Fruit fly (Drosophila melanogaster) whole organism, wandering third instar larva: ENCODE measurements around the gene bbg.

Experiments used
- Abd-B ChIP-seq: fragments of >200 bp; optimal IDR thresholded peaks from 2 replicates; lab custom pipeline; 2017; ENCODE audit warnings: missing biosample characterization, missing genetic modification characterization
- CG32264 ChIP-seq: fragments of 200-800 bp; sonication (Bioruptor generic); optimal IDR thresholded peaks from 2 replicates; lab custom pipeline; 2016; ENCODE audit warnings: missing biosample characterization, missing genetic modification characterization
- CG9705 ChIP-seq: fragments of 200-800 bp; sonication (Bioruptor generic); optimal IDR thresholded peaks from 2 replicates; lab custom pipeline; 2018; ENCODE audit warnings: missing biosample characterization, mild to moderate bottlenecking, missing genetic modification characterization
- CrebA ChIP-seq: fragments of 200-800 bp; sonication (Bioruptor generic); optimal IDR thresholded peaks from 2 replicates; lab custom pipeline; 2016; ENCODE audit warnings: missing biosample characterization, mild to moderate bottlenecking, missing genetic modification characterization, borderline replicate concordance
- Dfd ChIP-seq: fragments of >200 bp; optimal IDR thresholded peaks from 2 replicates; lab custom pipeline; 2017; ENCODE audit warnings: missing biosample characterization, missing genetic modification characterization
- Dif ChIP-seq: fragments of 200-275, 200-300 bp; sonication (Bioruptor generic); optimal IDR thresholded peaks from 2 replicates; lab custom pipeline; 2018; ENCODE audit warnings: missing biosample characterization, missing genetic modification characterization; ENCODE audit not compliant: partially characterized antibody
- GATAd ChIP-seq: sonication (Bioruptor generic); optimal IDR thresholded peaks from 2 replicates; lab custom pipeline; 2016; ENCODE audit warnings: missing biosample characterization, missing genetic modification characterization
- HLH106 ChIP-seq: fragments of 200-800 bp; optimal IDR thresholded peaks from 3 replicates; lab custom pipeline; 2019; ENCODE audit warnings: missing biosample characterization, mild to moderate bottlenecking, missing genetic modification characterization, moderate library complexity
- Hnf4 ChIP-seq: fragments of 200-800 bp; sonication (Bioruptor generic); optimal IDR thresholded peaks from 2 replicates; lab custom pipeline; 2016; ENCODE audit warnings: missing biosample characterization, mild to moderate bottlenecking, missing genetic modification characterization
- Hr78 ChIP-seq: fragments of >200 bp; optimal IDR thresholded peaks from 2 replicates; lab custom pipeline; 2017; ENCODE audit warnings: missing biosample characterization, missing genetic modification characterization
- Hr83 ChIP-seq: fragments of 200-300 bp; sonication (Bioruptor generic); optimal IDR thresholded peaks from 2 replicates; lab custom pipeline; 2016; ENCODE audit warnings: missing biosample characterization, mild to moderate bottlenecking, missing genetic modification characterization, moderate library complexity; ENCODE audit not compliant: poor library complexity, severe bottlenecking
- Jra ChIP-seq: sonication (Bioruptor generic); optimal IDR thresholded peaks from 2 replicates; lab custom pipeline; 2016; ENCODE audit warnings: missing biosample characterization, missing genetic modification characterization
- Mio ChIP-seq: sonication (Bioruptor generic); optimal IDR thresholded peaks from 2 replicates; lab custom pipeline; 2016; ENCODE audit warnings: missing biosample characterization, missing genetic modification characterization
- Myc ChIP-seq: fragments of >200 bp; optimal IDR thresholded peaks from 2 replicates; lab custom pipeline; 2017
- N ChIP-seq: fragments of >200 bp; optimal IDR thresholded peaks from 2 replicates; lab custom pipeline; 2018; ENCODE audit warnings: missing biosample characterization, missing external identifiers, missing genetic modification characterization
- OdsH ChIP-seq: fragments of 200-800 bp; sonication (Bioruptor generic); optimal IDR thresholded peaks from 2 replicates; lab custom pipeline; 2016; ENCODE audit warnings: missing biosample characterization, mild to moderate bottlenecking, missing genetic modification characterization
- Rel ChIP-seq, 2 experiments: fragments of 200-800 bp; sonication (Bioruptor generic) in 1 of 2; optimal IDR thresholded peaks; 2 replicates in 1 of 2; 3 replicates in 1 of 2; lab custom pipeline; 2016 to 2019; ENCODE audit warnings: mild to moderate bottlenecking in 2 of 2, missing biosample characterization in 2 of 2, missing genetic modification characterization in 2 of 2, moderate library complexity in 1 of 2
- Sp1 ChIP-seq: fragments of 200-800 bp; sonication (Bioruptor generic); optimal IDR thresholded peaks from 3 replicates; lab custom pipeline; 2019; ENCODE audit warnings: missing biosample characterization, mild to moderate bottlenecking, missing genetic modification characterization, moderate library complexity
- Vsx2 ChIP-seq: fragments of 200-300, 225-300 bp; sonication (Bioruptor generic); optimal IDR thresholded peaks from 2 replicates; lab custom pipeline; 2018; ENCODE audit warnings: missing biosample characterization, missing genetic modification characterization; ENCODE audit not compliant: partially characterized antibody
- br ChIP-seq: fragments of 200-800 bp; sonication (Bioruptor generic); optimal IDR thresholded peaks from 2 replicates; lab custom pipeline; 2016; ENCODE audit warnings: missing biosample characterization, missing genetic modification characterization
- brk ChIP-seq: fragments of 200-800 bp; sonication (Bioruptor generic); optimal IDR thresholded peaks from 2 replicates; lab custom pipeline; 2016; ENCODE audit warnings: missing biosample characterization, mild to moderate bottlenecking, missing genetic modification characterization
- dl ChIP-seq, 2 experiments: fragments of 175-275, 200-275 bp in 1 of 2; fragments of 200-275 bp in 1 of 2; sonication (Bioruptor generic); optimal IDR thresholded peaks; lab custom pipeline; 2018; ENCODE audit warnings: mild to moderate bottlenecking in 2 of 2, missing biosample characterization in 2 of 2, missing genetic modification characterization in 2 of 2, moderate library complexity in 2 of 2; ENCODE audit not compliant: partially characterized antibody in 2 of 2, insufficient read depth in 1 of 2
- dmrt93B ChIP-seq: fragments of 200-800 bp; sonication (Bioruptor generic); optimal IDR thresholded peaks from 2 replicates; lab custom pipeline; 2018; ENCODE audit warnings: missing biosample characterization, mild to moderate bottlenecking, missing genetic modification characterization
- dsf ChIP-seq: sonication (Bioruptor generic); optimal IDR thresholded peaks from 2 replicates; lab custom pipeline; 2016; ENCODE audit warnings: missing biosample characterization, missing genetic modification characterization, borderline replicate concordance
- ey ChIP-seq: fragments of 200-800 bp; sonication (Bioruptor generic); optimal IDR thresholded peaks from 2 replicates; lab custom pipeline; 2016; ENCODE audit warnings: missing biosample characterization, missing genetic modification characterization
- foxo ChIP-seq, 2 experiments: fragments of 200-800 bp; sonication (Bioruptor generic); optimal IDR thresholded peaks; 2 replicates in 1 of 2; 3 replicates in 1 of 2; lab custom pipeline; 2016 to 2017; ENCODE audit warnings: missing biosample characterization in 2 of 2, missing genetic modification characterization in 2 of 2
- fru ChIP-seq: fragments of 200-800 bp; sonication (Bioruptor generic); optimal IDR thresholded peaks from 3 replicates; lab custom pipeline; 2016; ENCODE audit warnings: missing biosample characterization, mild to moderate bottlenecking, missing genetic modification characterization
- h ChIP-seq: fragments of 200-800 bp; sonication (Bioruptor generic); optimal IDR thresholded peaks from 3 replicates; lab custom pipeline; 2016; ENCODE audit warnings: missing biosample characterization, mild to moderate bottlenecking, missing genetic modification characterization
- jim ChIP-seq: fragments of 175-275, 200-325 bp; sonication (Bioruptor generic); optimal IDR thresholded peaks from 2 replicates; lab custom pipeline; 2016; ENCODE audit warnings: missing biosample characterization, mild to moderate bottlenecking, missing genetic modification characterization
- lola ChIP-seq: fragments of >200 bp; optimal IDR thresholded peaks from 2 replicates; lab custom pipeline; 2017; ENCODE audit warnings: missing biosample characterization, missing genetic modification characterization
- pan ChIP-seq: fragments of >200 bp; optimal IDR thresholded peaks from 2 replicates; lab custom pipeline; 2017
- psq ChIP-seq: fragments of 200-800 bp; sonication (Bioruptor generic); optimal IDR thresholded peaks from 3 replicates; lab custom pipeline; 2017; ENCODE audit warnings: missing biosample characterization, mild to moderate bottlenecking, missing genetic modification characterization, moderate library complexity
- rgr ChIP-seq: fragments of 200-800 bp; sonication (Bioruptor generic); optimal IDR thresholded peaks from 3 replicates; lab custom pipeline; 2016; ENCODE audit warnings: missing biosample characterization, mild to moderate bottlenecking, missing genetic modification characterization
- sage ChIP-seq: fragments of 200-800 bp; sonication (Bioruptor generic); optimal IDR thresholded peaks from 2 replicates; lab custom pipeline; 2016; ENCODE audit warnings: missing biosample characterization, mild to moderate bottlenecking, missing genetic modification characterization
- sv ChIP-seq: fragments of 200-800 bp; sonication (Bioruptor generic); optimal IDR thresholded peaks from 3 replicates; lab custom pipeline; 2016; ENCODE audit warnings: missing biosample characterization, missing genetic modification characterization
- tai ChIP-seq: sonication (Bioruptor generic); optimal IDR thresholded peaks from 2 replicates; lab custom pipeline; 2016; ENCODE audit warnings: missing biosample characterization, missing genetic modification characterization
- usp ChIP-seq: fragments of >200 bp; optimal IDR thresholded peaks from 2 replicates; lab custom pipeline; 2017; ENCODE audit warnings: missing biosample characterization, missing genetic modification characterization
- woc ChIP-seq: sonication (Bioruptor generic); optimal IDR thresholded peaks from 2 replicates; lab custom pipeline; 2016; ENCODE audit warnings: missing biosample characterization, mild to moderate bottlenecking, missing genetic modification characterization

bbg gene

DNA sequence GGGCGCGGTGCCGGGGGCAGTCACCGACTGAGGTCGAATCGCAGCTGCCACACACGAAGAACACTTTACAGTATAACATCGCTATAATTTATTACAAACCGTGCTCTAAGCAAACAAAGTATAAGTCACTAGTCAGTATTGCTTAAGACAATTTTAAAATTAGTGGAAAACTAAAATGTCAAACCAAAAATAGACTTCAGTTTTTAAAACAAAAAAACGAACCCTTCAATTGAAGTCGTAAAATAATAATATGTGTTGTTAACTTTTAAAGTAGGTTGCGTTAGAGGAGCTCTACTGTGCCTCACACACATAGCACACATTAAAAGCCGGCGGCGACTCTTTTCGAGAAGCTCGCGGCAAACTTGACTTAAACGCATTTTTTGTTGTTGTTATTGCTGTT is 113.9 kb downstream of the bbg start:
- no peak for TF ChIP-seq dl (GFP tag; optimal IDR thresholded peaks at IDR 0.05; lab: Kevin White, UChicago; ENCODE audit: insufficient read depth in 1 of 2, partially characterized antibody in 2 of 2)
- peak; percentile 35 for TF ChIP-seq woc
- TF ChIP-seq HLH106 (tag; lab: Kevin White, UChicago): peak; percentile 5
- TF ChIP-seq h (GFP tag; lab: Kevin White, UChicago): peak; percentile 31
- TF ChIP-seq fru: peak; percentile 9

DNA sequence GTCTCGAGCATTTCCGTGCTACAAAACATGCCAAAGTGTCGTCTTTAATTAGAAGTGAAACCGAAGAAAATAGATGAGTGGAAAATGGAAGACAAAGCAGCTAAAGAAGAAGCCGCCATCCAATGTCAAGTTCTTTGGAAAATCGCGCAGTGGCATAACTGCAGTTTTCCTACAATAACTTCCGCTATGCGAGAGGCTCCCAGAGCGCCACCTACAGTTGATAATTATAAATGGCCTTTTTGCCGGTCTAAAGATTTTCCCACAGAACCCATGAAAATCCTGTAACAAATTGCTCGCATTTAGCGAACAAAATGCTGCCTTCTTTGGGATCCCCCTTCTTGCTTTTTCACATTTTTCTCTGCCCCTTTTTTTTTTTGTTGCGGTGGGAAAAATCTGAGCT is 116.1 kb downstream of the bbg start:
- TF ChIP-seq dl (GFP tag; optimal IDR thresholded peaks at IDR 0.05; lab: Kevin White, UChicago; ENCODE audit: insufficient read depth in 1 of 2, partially characterized antibody in 2 of 2) (no peak), Abd-B (no peak), usp (GFP tag; lab: Kevin White, UChicago) (no peak), sv (GFP tag; lab: Kevin White, UChicago) (no peak), N (GFP tag; lab: Kevin White, UChicago) (no peak), Myc (lab: Kevin White, UChicago) (no peak), br (GFP tag; lab: Kevin White, UChicago) (no peak), CG9705 (no peak), Hnf4 (no peak), Dif (GFP tag; lab: Kevin White, UChicago) (no peak), rgr (no peak), GATAd (GFP tag; lab: Kevin White, UChicago) (no peak), tai (GFP tag; lab: Kevin White, UChicago) (no peak), jim (GFP tag; lab: Kevin White, UChicago) (no peak), brk (GFP tag; lab: Kevin White, UChicago) (no peak)

DNA sequence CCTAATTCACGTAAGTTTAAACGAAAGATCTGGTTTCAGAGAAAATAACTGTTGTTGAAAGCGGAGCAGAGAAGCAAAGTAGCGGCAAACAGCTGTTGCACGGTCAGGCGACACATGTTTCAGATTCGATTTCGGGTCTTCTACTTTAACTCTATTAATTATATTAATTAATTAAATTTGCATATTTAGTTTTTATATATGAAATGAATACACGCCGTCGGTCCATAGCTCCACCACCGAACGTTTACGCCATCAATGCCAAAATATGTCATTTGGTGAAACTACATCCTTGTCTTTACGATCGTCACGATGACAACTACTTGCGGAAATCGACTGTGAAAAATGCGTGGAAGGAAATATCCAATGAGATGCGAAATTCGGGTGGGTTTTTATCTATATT is 125.2 kb downstream of the bbg start:
- TF ChIP-seq rgr: peak; percentile 27
- no peak for TF ChIP-seq tai (GFP tag; lab: Kevin White, UChicago)
- peak; percentile 18 for TF ChIP-seq sage (GFP tag; lab: Kevin White, UChicago)
- TF ChIP-seq h (GFP tag; lab: Kevin White, UChicago): peak; percentile 4
- peak; percentile 65 for TF ChIP-seq HLH106 (tag; lab: Kevin White, UChicago)
- peak; percentile 43 for TF ChIP-seq Sp1 (GFP tag; lab: Kevin White, UChicago)
- TF ChIP-seq Dif (GFP tag; lab: Kevin White, UChicago): no peak
- no peak for TF ChIP-seq woc
- peak in 1 of 2 experiments; percentile 18 for TF ChIP-seq foxo (GFP tag; optimal IDR thresholded peaks at IDR 0.05; lab: Kevin White, UChicago)
- TF ChIP-seq CG9705: peak; percentile 6

DNA sequence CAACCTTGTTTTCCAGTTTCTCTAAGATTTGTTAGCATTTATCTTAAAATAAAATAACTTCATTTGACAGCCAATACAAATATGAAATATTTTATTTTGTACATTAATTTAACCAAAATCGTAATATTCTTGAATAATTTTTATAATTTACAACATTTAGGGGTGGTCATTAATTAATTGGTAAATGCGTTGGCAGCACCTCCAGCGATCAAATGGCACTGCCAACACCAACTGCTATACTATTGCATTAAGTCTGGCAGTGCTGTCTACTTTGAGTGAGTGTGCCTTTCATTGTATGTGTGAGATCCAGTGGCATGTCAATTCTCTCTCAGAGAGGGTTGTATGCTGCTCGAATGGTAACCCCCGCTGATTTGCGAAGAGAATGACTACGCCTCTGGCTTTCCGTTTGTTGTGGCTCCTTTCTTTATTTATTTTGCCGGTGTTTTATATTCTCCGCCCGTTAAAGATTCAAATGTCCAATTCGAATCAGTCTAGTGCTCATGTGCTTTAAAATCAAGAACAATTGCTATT is 125.9 kb downstream of the bbg start, which contains the start of gene CG3919:
Gene CG3919 (plus strand): TSS at position 481 of the 531 bp plus-strand sequence.
- peak; percentile 70 for TF ChIP-seq ey (GFP tag; lab: Kevin White, UChicago)
- peak; percentile 89 for TF ChIP-seq Hnf4
- peak; percentile 57 for TF ChIP-seq OdsH (GFP tag; lab: Kevin White, UChicago)
- TF ChIP-seq dl (GFP tag; optimal IDR thresholded peaks at IDR 0.05; lab: Kevin White, UChicago; ENCODE audit: insufficient read depth in 1 of 2, partially characterized antibody in 2 of 2): peak in 1 of 2 experiments; percentile 75
- TF ChIP-seq usp (GFP tag; lab: Kevin White, UChicago): no peak
- peak; percentile 67 for TF ChIP-seq fru
- TF ChIP-seq HLH106 (tag; lab: Kevin White, UChicago): peak; percentile 66
- peak; percentile 88 for TF ChIP-seq tai (GFP tag; lab: Kevin White, UChicago)
- peak; percentile 70 for TF ChIP-seq Dif (GFP tag; lab: Kevin White, UChicago)
- TF ChIP-seq sage (GFP tag; lab: Kevin White, UChicago): peak; percentile 28
- peak; percentile 74 for TF ChIP-seq jim (GFP tag; lab: Kevin White, UChicago)
- peak; percentile 56 for TF ChIP-seq Mio (GFP tag; lab: Kevin White, UChicago)
- peak; percentile 27 for TF ChIP-seq Rel (GFP tag; optimal IDR thresholded peaks at IDR 0.05; lab: Kevin White, UChicago)
- peak; percentile 41 for TF ChIP-seq Rel (tag; optimal IDR thresholded peaks at IDR 0.05; lab: Kevin White, UChicago)
- TF ChIP-seq GATAd (GFP tag; lab: Kevin White, UChicago): no peak
- TF ChIP-seq pan (lab: Kevin White, UChicago): no peak
- TF ChIP-seq Jra: peak; percentile 81
- peak; percentile 99 for TF ChIP-seq Hr83 (GFP tag; lab: Kevin White, UChicago)
- peak; percentile 83 for TF ChIP-seq rgr
- TF ChIP-seq Hr78 (GFP tag; lab: Kevin White, UChicago): no peak
- no peak for TF ChIP-seq Myc (lab: Kevin White, UChicago)
- no peak for TF ChIP-seq N (GFP tag; lab: Kevin White, UChicago)
- TF ChIP-seq dmrt93B (GFP tag; lab: Kevin White, UChicago): peak; percentile 42
- TF ChIP-seq Vsx2: no peak
- TF ChIP-seq CG9705: peak; percentile 50
- TF ChIP-seq foxo (GFP tag; optimal IDR thresholded peaks at IDR 0.05; lab: Kevin White, UChicago): peak in 1 of 2 experiments; percentile 86
- TF ChIP-seq Abd-B: no peak
- TF ChIP-seq psq (GFP tag; lab: Kevin White, UChicago): peak; percentile 93
- no peak for TF ChIP-seq Dfd (GFP tag; lab: Kevin White, UChicago)
- TF ChIP-seq CrebA (GFP tag; lab: Kevin White, UChicago): peak; percentile 56
- TF ChIP-seq Sp1 (GFP tag; lab: Kevin White, UChicago): peak; percentile 48
- TF ChIP-seq br (GFP tag; lab: Kevin White, UChicago): peak; percentile 79
- peak; percentile 87 for TF ChIP-seq woc
- TF ChIP-seq sv (GFP tag; lab: Kevin White, UChicago): peak; percentile 57
- TF ChIP-seq CG32264 (GFP tag; lab: Kevin White, UChicago): peak; percentile 77
- peak; percentile 62 for TF ChIP-seq brk (GFP tag; lab: Kevin White, UChicago)
- no peak for TF ChIP-seq lola (GFP tag; lab: Kevin White, UChicago)
- TF ChIP-seq dsf: no peak
- TF ChIP-seq h (GFP tag; lab: Kevin White, UChicago): peak; percentile 65
